Worm (Caenorhabditis elegans) whole organism, L3 larva: ENCODE results near the gene M02B1.3.

Experiments
- lin-15B ChIP-seq: fragments of 150-350 bp; optimal IDR thresholded peaks from 2 replicates; lab custom pipeline; 2014; ENCODE audit warnings: missing biosample characterization, missing genetic modification characterization
- lsy-12 ChIP-seq: sonication (generic microtip); optimal IDR thresholded peaks from 2 replicates; lab custom pipeline; 2016; ENCODE audit warnings: mild to moderate bottlenecking, missing genetic modification characterization, missing compliant biosample characterization
- nhr-25 ChIP-seq: sonication (generic microtip); optimal IDR thresholded peaks from 2 replicates; lab custom pipeline; 2017; ENCODE audit warnings: missing biosample characterization, missing genetic modification characterization
- nhr-43 ChIP-seq: sonication (generic microtip); optimal IDR thresholded peaks from 2 replicates; lab custom pipeline; 2016; ENCODE audit warnings: mild to moderate bottlenecking, missing genetic modification characterization, missing compliant biosample characterization; ENCODE audit not compliant: poor library complexity, severe bottlenecking
- pqm-1 ChIP-seq: fragments of 150-350 bp; optimal IDR thresholded peaks from 2 replicates; lab custom pipeline; 2017; ENCODE audit warnings: missing biosample characterization, missing genetic modification characterization, inconsistent platforms
- tbx-2 ChIP-seq: sonication (generic microtip); optimal IDR thresholded peaks from 2 replicates; lab custom pipeline; 2016; ENCODE audit warnings: mild to moderate bottlenecking, missing genetic modification characterization, missing compliant biosample characterization
- ztf-11 ChIP-seq: fragments of 150-350 bp; optimal IDR thresholded peaks from 2 replicates; lab custom pipeline; 2014; ENCODE audit warnings: missing biosample characterization, missing genetic modification characterization

ce11 chrIV:12871445-12871947 lies 35.2 kb downstream of the M02B1.3 start, which contains the start of gene clec-187:
- no peak for TF ChIP-seq pqm-1
- no peak for TF ChIP-seq ztf-11 (tag; lab: Kevin White, UChicago)
- no peak for TF ChIP-seq nhr-25 (tag; lab: Kevin White, UChicago)
- TF ChIP-seq tbx-2 (tag; lab: Kevin White, UChicago) = no peak
- no peak for TF ChIP-seq lin-15B (tag; lab: Kevin White, UChicago)
- no peak for TF ChIP-seq nhr-43 (tag; lab: Kevin White, UChicago)
- no peak for TF ChIP-seq lsy-12
